Fruit fly (Drosophila melanogaster) whole organism, embryonic: ENCODE results near the gene CG5087.

Source experiments
- BEAF-32 ChIP-seq: fragments of 200-800 bp; sonication (Bioruptor generic); optimal IDR thresholded peaks from 3 replicates; lab custom pipeline; 2017; ENCODE audit warnings: missing biosample characterization, missing genetic modification characterization, mild to moderate bottlenecking, moderate library complexity, missing genetic modification reagents
- CG10366 ChIP-seq: fragments of 200-800 bp; sonication (Bioruptor generic); IDR thresholded peaks from 2 replicates; pipeline ENCODE4 v1.3.6; 2022; ENCODE audit warnings: missing biosample characterization, missing genetic modification characterization
- CG10462 ChIP-seq: fragments of 200-800 bp; sonication (Bioruptor generic); optimal IDR thresholded peaks from 2 replicates; lab custom pipeline; 2016; ENCODE audit warnings: missing biosample characterization, missing genetic modification characterization
- CG10959 ChIP-seq: fragments of 200-800 bp; sonication (Bioruptor generic); IDR thresholded peaks from 2 replicates; pipeline ENCODE4 v1.3.6; 2022; ENCODE audit warnings: missing biosample characterization, missing genetic modification characterization
- CG11560 ChIP-seq: fragments of 200-800 bp; sonication (Bioruptor generic); IDR thresholded peaks from 3 replicates; pipeline ENCODE4 v1.3.6; 2022; ENCODE audit warnings: missing biosample characterization, missing genetic modification characterization
- CG12769 ChIP-seq: fragments of 200-800 bp; sonication (Bioruptor generic); optimal IDR thresholded peaks from 2 replicates; lab custom pipeline; 2019; ENCODE audit warnings: missing biosample characterization, mild to moderate bottlenecking, missing genetic modification characterization, moderate library complexity
- CG14667 ChIP-seq: fragments of 200-800 bp; sonication (Bioruptor generic); IDR thresholded peaks from 2 replicates; pipeline ENCODE4 v1.3.6; 2022; ENCODE audit warnings: missing biosample characterization, missing genetic modification characterization
- CG2199 ChIP-seq: fragments of 200-800 bp; sonication (Bioruptor generic); IDR thresholded peaks from 3 replicates; pipeline ENCODE4 v1.3.6; 2022; ENCODE audit warnings: missing biosample characterization, missing genetic modification characterization
- CG3838 ChIP-seq: fragments of 200-800 bp; sonication (Bioruptor generic); optimal IDR thresholded peaks from 3 replicates; lab custom pipeline; 2016; ENCODE audit warnings: missing biosample characterization, missing genetic modification characterization
- CG4328 ChIP-seq: fragments of 200-800 bp; sonication (Bioruptor generic); optimal IDR thresholded peaks from 3 replicates; lab custom pipeline; 2017; ENCODE audit warnings: missing biosample characterization, missing genetic modification reagents, missing genetic modification characterization
- CG6765 ChIP-seq: fragments of 200-800 bp; sonication (Bioruptor generic); optimal IDR thresholded peaks from 3 replicates; lab custom pipeline; 2017; ENCODE audit warnings: missing biosample characterization, mild to moderate bottlenecking, missing genetic modification characterization
- CG8089 ChIP-seq: fragments of 200-800 bp; sonication (Bioruptor generic); optimal IDR thresholded peaks from 3 replicates; lab custom pipeline; 2016; ENCODE audit warnings: missing biosample characterization, missing genetic modification characterization
- CG8388 ChIP-seq: fragments of 200-800 bp; sonication (Bioruptor generic); optimal IDR thresholded peaks from 2 replicates; lab custom pipeline; 2019; ENCODE audit warnings: missing biosample characterization, mild to moderate bottlenecking, missing genetic modification characterization, moderate library complexity
- CG8944 ChIP-seq: fragments of 200-800 bp; sonication (Bioruptor generic); optimal IDR thresholded peaks from 3 replicates; lab custom pipeline; 2016; ENCODE audit warnings: missing biosample characterization, missing genetic modification characterization
- Fer2 ChIP-seq: fragments of 200-800 bp; sonication (Bioruptor generic); optimal IDR thresholded peaks from 2 replicates; lab custom pipeline; 2018; ENCODE audit warnings: missing biosample characterization, mild to moderate bottlenecking, missing genetic modification characterization, moderate library complexity
- HHEX ChIP-seq: fragments of 200-800 bp; sonication (Bioruptor generic); optimal IDR thresholded peaks from 3 replicates; lab custom pipeline; 2017; ENCODE audit warnings: missing biosample characterization, mild to moderate bottlenecking, missing genetic modification characterization, missing genetic modification reagents
- Hr39 ChIP-seq: fragments of >200 bp; optimal IDR thresholded peaks from 2 replicates; lab custom pipeline; 2017
- Jarid2 ChIP-seq: fragments of 200-800 bp; sonication (Bioruptor generic); optimal IDR thresholded peaks from 3 replicates; lab custom pipeline; 2017; ENCODE audit warnings: mild to moderate bottlenecking, missing biosample characterization, missing genetic modification reagents, missing genetic modification characterization
- Kr ChIP-seq: fragments of 200-800 bp; sonication (Bioruptor generic); optimal IDR thresholded peaks from 2 replicates; lab custom pipeline; 2017; ENCODE audit warnings: missing biosample characterization, mild to moderate bottlenecking, missing genetic modification characterization
- Opbp ChIP-seq: fragments of 200-800 bp; sonication (Bioruptor generic); IDR thresholded peaks from 3 replicates; pipeline ENCODE4 v1.3.6; 2022; ENCODE audit warnings: missing biosample characterization, missing genetic modification characterization; ENCODE audit not compliant: partially characterized antibody
- Ptx1 ChIP-seq: fragments of 200-800 bp; sonication (Bioruptor generic); IDR thresholded peaks from 2 replicates; pipeline ENCODE4 v1.3.6; 2022; ENCODE audit warnings: missing biosample characterization, missing genetic modification characterization
- Sin3A ChIP-seq: fragments of >200 bp; optimal IDR thresholded peaks from 2 replicates; lab custom pipeline; 2018
- Sox100B ChIP-seq: fragments of 200-800 bp; sonication (Bioruptor generic); optimal IDR thresholded peaks from 3 replicates; lab custom pipeline; 2018; ENCODE audit warnings: missing biosample characterization, mild to moderate bottlenecking, missing genetic modification characterization
- Spps ChIP-seq: fragments of 200-800 bp; sonication (Bioruptor generic); optimal IDR thresholded peaks from 2 replicates; lab custom pipeline; 2018; ENCODE audit warnings: missing biosample characterization, mild to moderate bottlenecking, missing genetic modification characterization
- ab ChIP-seq: fragments of 200-800 bp; sonication (Bioruptor generic); optimal IDR thresholded peaks from 2 replicates; lab custom pipeline; 2016; ENCODE audit warnings: missing biosample characterization, missing genetic modification characterization
- bab2 ChIP-seq: fragments of 200-800 bp; sonication (Bioruptor generic); optimal IDR thresholded peaks from 2 replicates; lab custom pipeline; 2016; ENCODE audit warnings: missing biosample characterization, missing genetic modification characterization
- bbx ChIP-seq: fragments of 200-800 bp; sonication (Bioruptor generic); IDR thresholded peaks from 2 replicates; pipeline ENCODE4 v1.3.6; 2022; ENCODE audit warnings: missing biosample characterization, missing genetic modification characterization; ENCODE audit not compliant: partially characterized antibody
- bcd ChIP-seq: fragments of 200-800 bp; sonication (Bioruptor generic); optimal IDR thresholded peaks from 2 replicates; lab custom pipeline; 2017; ENCODE audit warnings: missing biosample characterization, mild to moderate bottlenecking, missing genetic modification characterization
- bigmax ChIP-seq: fragments of 200-800 bp; sonication (Bioruptor generic); optimal IDR thresholded peaks from 2 replicates; lab custom pipeline; 2018; ENCODE audit warnings: missing biosample characterization, mild to moderate bottlenecking, missing genetic modification characterization
- cato ChIP-seq: fragments of 200-800 bp; sonication (Bioruptor generic); optimal IDR thresholded peaks from 2 replicates; lab custom pipeline; 2016; ENCODE audit warnings: missing biosample characterization, missing genetic modification characterization, borderline replicate concordance
- ci ChIP-seq: fragments of 200-800 bp; sonication (Bioruptor generic); IDR thresholded peaks from 3 replicates; pipeline ENCODE4 v1.3.6; 2022; ENCODE audit warnings: missing biosample characterization, missing genetic modification characterization
- dpn ChIP-seq, 2 experiments: fragments of 200-800 bp; sonication (Bioruptor generic); optimal IDR thresholded peaks; 3 replicates each; lab custom pipeline; 2016; ENCODE audit warnings: missing biosample characterization in 2 of 2, missing genetic modification characterization in 2 of 2
- en ChIP-seq: fragments of 200-800 bp; sonication (Bioruptor generic); optimal IDR thresholded peaks from 2 replicates; lab custom pipeline; 2016; ENCODE audit warnings: missing biosample characterization, missing genetic modification characterization
- exex ChIP-seq: fragments of 200-800 bp; sonication (Bioruptor generic); optimal IDR thresholded peaks from 4 replicates; lab custom pipeline; 2018; ENCODE audit warnings: missing biosample characterization, mild to moderate bottlenecking, missing genetic modification characterization, moderate library complexity
- fd102C ChIP-seq: fragments of 200-800 bp; sonication (Bioruptor generic); optimal IDR thresholded peaks from 2 replicates; lab custom pipeline; 2018; ENCODE audit warnings: missing biosample characterization, mild to moderate bottlenecking, missing genetic modification characterization, moderate library complexity
- fd3F ChIP-seq: fragments of 200-800 bp; sonication (Bioruptor generic); optimal IDR thresholded peaks from 2 replicates; lab custom pipeline; 2018; ENCODE audit warnings: missing biosample characterization, mild to moderate bottlenecking, missing genetic modification characterization, moderate library complexity
- grn ChIP-seq: fragments of 200-800 bp; sonication (Bioruptor generic); optimal IDR thresholded peaks from 3 replicates; lab custom pipeline; 2017; ENCODE audit warnings: missing biosample characterization, missing genetic modification characterization
- gro ChIP-seq: fragments of 200-800 bp; sonication (Bioruptor generic); optimal IDR thresholded peaks from 2 replicates; lab custom pipeline; 2016; ENCODE audit warnings: missing biosample characterization, missing genetic modification characterization
- gsb ChIP-seq: fragments of 200-800 bp; sonication (Bioruptor generic); IDR thresholded peaks from 2 replicates; pipeline ENCODE4 v1.3.6; 2022; ENCODE audit warnings: missing biosample characterization, missing genetic modification characterization
- her ChIP-seq: fragments of 200-800 bp; sonication (Bioruptor generic); optimal IDR thresholded peaks from 2 replicates; lab custom pipeline; 2016; ENCODE audit warnings: missing biosample characterization, missing genetic modification characterization
- kah ChIP-seq: fragments of 200-800 bp; sonication (Bioruptor generic); optimal IDR thresholded peaks from 2 replicates; lab custom pipeline; 2018; ENCODE audit warnings: missing biosample characterization, mild to moderate bottlenecking, missing genetic modification characterization
- pnt ChIP-seq: fragments of 200-800 bp; sonication (Bioruptor generic); optimal IDR thresholded peaks from 3 replicates; lab custom pipeline; 2016; ENCODE audit warnings: missing biosample characterization, missing genetic modification characterization
- repo ChIP-seq: fragments of 200-800 bp; sonication (Bioruptor generic); optimal IDR thresholded peaks from 2 replicates; lab custom pipeline; 2016; ENCODE audit warnings: missing biosample characterization, missing genetic modification characterization
- sens ChIP-seq: fragments of 200-800 bp; sonication (Bioruptor generic); peaks from one replicate; lab custom pipeline; 2016; ENCODE audit warnings: missing biosample characterization, missing genetic modification characterization
- seq ChIP-seq: fragments of 200-800 bp; sonication (Bioruptor generic); IDR thresholded peaks from 2 replicates; pipeline ENCODE4 v1.3.6; 2022; ENCODE audit warnings: missing biosample characterization, missing genetic modification characterization
- sima ChIP-seq: fragments of 200-800 bp; sonication (Bioruptor generic); optimal IDR thresholded peaks from 2 replicates; lab custom pipeline; 2016; ENCODE audit warnings: missing biosample characterization, missing genetic modification characterization
- sqz ChIP-seq: fragments of 200-800 bp; sonication (Bioruptor generic); optimal IDR thresholded peaks from 3 replicates; lab custom pipeline; 2018; ENCODE audit warnings: missing biosample characterization, mild to moderate bottlenecking, missing genetic modification characterization
- unc-4 ChIP-seq: fragments of 200-800 bp; sonication (Bioruptor generic); IDR thresholded peaks from 2 replicates; pipeline ENCODE4 v1.3.6; 2022; ENCODE audit warnings: missing biosample characterization, missing genetic modification characterization; ENCODE audit not compliant: partially characterized antibody
- wdn ChIP-seq: fragments of 200-800 bp; sonication (Bioruptor generic); IDR thresholded peaks from 2 replicates; pipeline ENCODE4 v1.3.6; 2022; ENCODE audit warnings: missing biosample characterization, missing genetic modification characterization
- zen2 ChIP-seq: fragments of 200-800 bp; sonication (Bioruptor generic); IDR thresholded peaks from 3 replicates; pipeline ENCODE4 v1.3.6; 2022; ENCODE audit warnings: missing biosample characterization, missing genetic modification characterization; ENCODE audit not compliant: partially characterized antibody
- zfh1 ChIP-seq: fragments of 200-800 bp; sonication (Bioruptor generic); IDR thresholded peaks from 3 replicates; pipeline ENCODE4 v1.3.6; 2022; ENCODE audit warnings: missing biosample characterization, missing genetic modification characterization

Gene CG5087

dm6 chr3L:8953199-8953956 is 44.6 kb upstream of the CG5087 start (continued):
- TF ChIP-seq seq (GFP tag; lab: Robert Waterston, UW): no peak
- no peak for TF ChIP-seq ab (GFP tag; lab: Kevin White, UChicago)
- peak; percentile 68 for TF ChIP-seq CG4328
- TF ChIP-seq zfh1 (GFP tag; lab: Robert Waterston, UW): no peak
- no peak for TF ChIP-seq gsb
- peak; percentile 71 for TF ChIP-seq CG6765 (GFP tag; lab: Kevin White, UChicago)
- TF ChIP-seq CG11560 (tag; lab: Robert Waterston, UW): no peak
- TF ChIP-seq ci: peak; percentile 82
- TF ChIP-seq en (GFP tag; lab: Kevin White, UChicago): peak; percentile 27
- no peak for TF ChIP-seq CG10462 (GFP tag; lab: Kevin White, UChicago)
- TF ChIP-seq wdn (GFP tag; lab: Robert Waterston, UW): no peak
- no peak for TF ChIP-seq pnt (GFP tag; lab: Kevin White, UChicago)
- TF ChIP-seq Kr (GFP tag; lab: Kevin White, UChicago): no peak
- peak; percentile 95 for TF ChIP-seq sens (GFP tag; lab: Kevin White, UChicago)
- peak; percentile 57; the same call in 2 of the 3 replicates for TF ChIP-seq Opbp (GFP tag; lab: Robert Waterston, UW)
- TF ChIP-seq CG10366: no peak
- TF ChIP-seq Sin3A (lab: Kevin White, UChicago): no peak
- peak; percentile 59 for TF ChIP-seq fd3F (GFP tag; lab: Kevin White, UChicago)
- TF ChIP-seq Ptx1 (GFP tag; lab: Robert Waterston, UW): peak; percentile 41; the same call in 1 of the 2 replicates
- peak; percentile 42 for TF ChIP-seq exex (tag; lab: Kevin White, UChicago)
- TF ChIP-seq Spps (tag; lab: Kevin White, UChicago): peak; percentile 10
- TF ChIP-seq CG8388 (GFP tag; lab: Kevin White, UChicago): peak; percentile 56
- TF ChIP-seq grn: no peak
- TF ChIP-seq CG2199 (GFP tag; lab: Robert Waterston, UW): no peak
- TF ChIP-seq her (GFP tag; lab: Kevin White, UChicago): no peak
- no peak for TF ChIP-seq bigmax (GFP tag; lab: Kevin White, UChicago)
- TF ChIP-seq CG10959: no peak
- TF ChIP-seq HHEX: peak; percentile 75
- peak; percentile 41 to 57 for TF ChIP-seq dpn (GFP tag; optimal IDR thresholded peaks at IDR 0.05; lab: Kevin White, UChicago)
- TF ChIP-seq repo: no peak
- TF ChIP-seq BEAF-32: peak; percentile 34
- peak; percentile 84 for TF ChIP-seq Sox100B (GFP tag; lab: Kevin White, UChicago)
- peak; percentile 49 for TF ChIP-seq Fer2
- TF ChIP-seq CG14667: no peak
- no peak for TF ChIP-seq unc-4 (GFP tag; lab: Robert Waterston, UW)
- TF ChIP-seq Jarid2 (GFP tag; lab: Kevin White, UChicago): peak; percentile 66
- TF ChIP-seq zen2 (GFP tag; lab: Robert Waterston, UW): no peak
- TF ChIP-seq gro (GFP tag; lab: Kevin White, UChicago): peak; percentile 29
- peak; percentile 4 for TF ChIP-seq kah (GFP tag; lab: Kevin White, UChicago)
- TF ChIP-seq bab2 (GFP tag; lab: Kevin White, UChicago): peak; percentile 45
- TF ChIP-seq CG3838 (GFP tag; lab: Kevin White, UChicago): no peak
- TF ChIP-seq CG12769 (tag; lab: Kevin White, UChicago): peak; percentile 5
- TF ChIP-seq CG8089: peak; percentile 8
- no peak for TF ChIP-seq sima (GFP tag; lab: Kevin White, UChicago)
- TF ChIP-seq cato (GFP tag; lab: Kevin White, UChicago): peak; percentile 22
- TF ChIP-seq bcd (GFP tag; lab: Kevin White, UChicago): peak; percentile 82
- no peak for TF ChIP-seq CG8944
- TF ChIP-seq Hr39 (lab: Kevin White, UChicago): no peak
- no peak for TF ChIP-seq fd102C (GFP tag; lab: Kevin White, UChicago)
- TF ChIP-seq bbx (GFP tag; lab: Robert Waterston, UW): peak; percentile 12
- TF ChIP-seq sqz (GFP tag; lab: Kevin White, UChicago): peak; percentile 54
